Worm (Caenorhabditis elegans) whole organism, L4 larva: ENCODE results near the gene Y71H2AM.20.

Experiments
- F26F4.8 ChIP-seq: fragments of 200-800 bp; sonication (Bioruptor generic); conservative IDR thresholded peaks from 2 replicates; pipeline ENCODE4 v1.3.6; 2022; ENCODE audit warnings: missing genetic modification characterization, missing compliant biosample characterization
- R02D3.7 ChIP-seq: fragments of 150-350 bp; sonication (generic microtip); optimal IDR thresholded peaks from 3 replicates; lab custom pipeline; 2014; ENCODE audit warnings: missing biosample characterization, missing genetic modification characterization
- Y5F2A.4 ChIP-seq: fragments of 200-800 bp; sonication (Bioruptor generic); optimal IDR thresholded peaks from 2 replicates; lab custom pipeline; 2018; ENCODE audit warnings: mild to moderate bottlenecking, missing genetic modification characterization, missing compliant biosample characterization
- aly-2 ChIP-seq: sonication (generic microtip); optimal IDR thresholded peaks from 2 replicates; lab custom pipeline; 2018; ENCODE audit warnings: missing biosample characterization, missing genetic modification characterization
- attf-4 ChIP-seq: sonication (generic microtip); optimal IDR thresholded peaks from 3 replicates; lab custom pipeline; 2017; ENCODE audit warnings: missing biosample characterization, missing genetic modification characterization
- ceh-82 ChIP-seq: sonication (generic microtip); optimal IDR thresholded peaks from 2 replicates; lab custom pipeline; 2017; ENCODE audit warnings: missing biosample characterization, missing genetic modification characterization
- ctbp-1 ChIP-seq: fragments of 200-800 bp; sonication (Bioruptor generic); IDR thresholded peaks from 2 replicates; pipeline ENCODE4 v1.3.6; 2022; ENCODE audit warnings: missing genetic modification reagents, missing genetic modification characterization, missing compliant biosample characterization
- daf-12 ChIP-seq: fragments of 150-350 bp; optimal IDR thresholded peaks from 2 replicates; lab custom pipeline; 2014; ENCODE audit warnings: missing biosample characterization, missing genetic modification reagents, missing genetic modification characterization
- daf-16 ChIP-seq, 3 experiments: sonication (generic microtip); optimal IDR thresholded peaks; 2 replicates each; lab custom pipeline; 2016 to 2017; ENCODE audit warnings: missing genetic modification characterization in 3 of 3, missing genetic modification reagents in 3 of 3, mild to moderate bottlenecking in 2 of 3, missing compliant biosample characterization in 2 of 3, missing biosample characterization in 1 of 3, moderate library complexity in 1 of 3
- daf-8 ChIP-seq: fragments of 200-800 bp; sonication (Bioruptor generic); IDR thresholded peaks from 2 replicates; pipeline ENCODE4 v1.3.6; 2022; ENCODE audit warnings: missing genetic modification characterization, missing compliant biosample characterization
- dmd-6 ChIP-seq: fragments of 200-800 bp; sonication (Bioruptor generic); IDR thresholded peaks from 2 replicates; pipeline ENCODE4 v1.3.6; 2022; ENCODE audit warnings: missing genetic modification reagents, missing genetic modification characterization, missing compliant biosample characterization
- dmd-8 ChIP-seq: fragments of 200-800 bp; sonication (Bioruptor generic); IDR thresholded peaks from 2 replicates; pipeline ENCODE4 v1.3.6; 2022; ENCODE audit warnings: missing genetic modification characterization, missing compliant biosample characterization
- dmd-9 ChIP-seq: fragments of 200-800 bp; sonication (Bioruptor generic); IDR thresholded peaks from 2 replicates; pipeline ENCODE4 v1.3.6; 2022; ENCODE audit warnings: missing genetic modification reagents, missing genetic modification characterization, missing compliant biosample characterization
- egl-43 ChIP-seq: fragments of 200-800 bp; sonication (Bioruptor generic); IDR thresholded peaks from 2 replicates; pipeline ENCODE4 v1.3.6; 2022; ENCODE audit warnings: missing genetic modification reagents, missing genetic modification characterization, missing compliant biosample characterization
- fos-1 ChIP-seq: fragments of 150-350 bp; optimal IDR thresholded peaks from 2 replicates; lab custom pipeline; 2014; ENCODE audit warnings: missing biosample characterization, missing genetic modification characterization
- gei-8 ChIP-seq: fragments of 200-800 bp; sonication (Bioruptor generic); optimal IDR thresholded peaks from 2 replicates; lab custom pipeline; 2018; ENCODE audit warnings: mild to moderate bottlenecking, missing genetic modification characterization, missing compliant biosample characterization
- hlh-11 ChIP-seq: fragments of 200-800 bp; sonication (Bioruptor generic); optimal IDR thresholded peaks from 2 replicates; lab custom pipeline; 2018; ENCODE audit warnings: mild to moderate bottlenecking, missing genetic modification characterization, missing compliant biosample characterization
- hmg-1.1 ChIP-seq: fragments of 200-800 bp; sonication (Bioruptor generic); IDR thresholded peaks from 2 replicates; pipeline ENCODE4 v1.3.6; 2022; ENCODE audit warnings: missing genetic modification reagents, missing genetic modification characterization, missing compliant biosample characterization
- lin-1 ChIP-seq: fragments of 200-800 bp; sonication (Bioruptor generic); IDR thresholded peaks from 2 replicates; pipeline ENCODE4 v1.3.6; 2022; ENCODE audit warnings: missing genetic modification reagents, missing genetic modification characterization, missing compliant biosample characterization
- lin-15B ChIP-seq: fragments of 150-350 bp; sonication (generic microtip); optimal IDR thresholded peaks from 3 replicates; lab custom pipeline; 2014; ENCODE audit warnings: missing biosample characterization, missing genetic modification characterization
- lin-38 ChIP-seq: fragments of 200-800 bp; sonication (Bioruptor generic); IDR thresholded peaks from 2 replicates; pipeline ENCODE4 v1.3.6; 2022; ENCODE audit warnings: missing genetic modification reagents, missing genetic modification characterization, missing compliant biosample characterization
- madf-5 ChIP-seq, 2 experiments: fragments of 200-800 bp; sonication (Bioruptor generic); IDR thresholded peaks; 2 replicates each; pipeline ENCODE4 v1.3.6; 2022; ENCODE audit warnings: missing compliant biosample characterization in 2 of 2, missing genetic modification characterization in 2 of 2
- mdl-1 ChIP-seq, 2 experiments: fragments of 150-350 bp in 1 of 2; sonication (generic microtip) in 1 of 2; optimal IDR thresholded peaks; 2 replicates each; lab custom pipeline; 2014 to 2017; ENCODE audit warnings: missing biosample characterization in 2 of 2, missing genetic modification characterization in 2 of 2
- mdt-29 ChIP-seq: fragments of 200-800 bp; sonication (Bioruptor generic); IDR thresholded peaks from 2 replicates; pipeline ENCODE4 v1.3.6; 2022; ENCODE audit warnings: missing genetic modification reagents, missing genetic modification characterization, missing compliant biosample characterization
- mxl-3 ChIP-seq: fragments of 200-800 bp; sonication (Bioruptor generic); optimal IDR thresholded peaks from 2 replicates; lab custom pipeline; 2018; ENCODE audit warnings: mild to moderate bottlenecking, missing genetic modification characterization, missing compliant biosample characterization
- nhr-10 ChIP-seq: fragments of 150-350 bp; optimal IDR thresholded peaks from 2 replicates; lab custom pipeline; 2014; ENCODE audit warnings: missing biosample characterization, missing genetic modification characterization
- nhr-111 ChIP-seq: fragments of 200-800 bp; sonication (Bioruptor generic); optimal IDR thresholded peaks from 2 replicates; lab custom pipeline; 2018; ENCODE audit warnings: mild to moderate bottlenecking, missing genetic modification characterization, missing compliant biosample characterization
- nhr-25 ChIP-seq: sonication (generic microtip); optimal IDR thresholded peaks from 2 replicates; lab custom pipeline; 2017; ENCODE audit warnings: missing genetic modification characterization, mild to moderate bottlenecking, missing compliant biosample characterization, antibody characterized with exemption, moderate library complexity, borderline replicate concordance; ENCODE audit not compliant: insufficient read depth
- nhr-28 ChIP-seq: fragments of 150-350 bp; optimal IDR thresholded peaks from 2 replicates; lab custom pipeline; 2014; ENCODE audit warnings: missing biosample characterization, missing genetic modification characterization
- nhr-41 ChIP-seq: fragments of 200-800 bp; sonication (Bioruptor generic); IDR thresholded peaks from 2 replicates; pipeline ENCODE4 v1.3.6; 2022; ENCODE audit warnings: missing genetic modification reagents, missing genetic modification characterization, missing compliant biosample characterization
- nhr-42 ChIP-seq: fragments of 200-800 bp; sonication (Bioruptor generic); IDR thresholded peaks from 2 replicates; pipeline ENCODE4 v1.3.6; 2022; ENCODE audit warnings: missing genetic modification characterization, missing compliant biosample characterization
- nhr-48 ChIP-seq: sonication (generic microtip); optimal IDR thresholded peaks from 2 replicates; lab custom pipeline; 2016; ENCODE audit warnings: mild to moderate bottlenecking, missing genetic modification characterization, missing compliant biosample characterization
- nhr-6 ChIP-seq: fragments of 150-350 bp; optimal IDR thresholded peaks from 2 replicates; lab custom pipeline; 2014; ENCODE audit warnings: missing biosample characterization, missing genetic modification characterization
- nhr-77 ChIP-seq: fragments of 150-350 bp; optimal IDR thresholded peaks from 2 replicates; lab custom pipeline; 2014; ENCODE audit warnings: missing biosample characterization, missing genetic modification characterization
- pha-4 ChIP-seq, 2 experiments: fragments of 150-350 bp in 1 of 2; fragments of 200-800 bp in 1 of 2; sonication (Bioruptor generic) in 1 of 2; IDR thresholded peaks in 1 of 2; optimal IDR thresholded peaks in 1 of 2; 2 replicates each; pipeline versions ENCODE4 v1.3.6 to Lab custom; 2014 to 2022; ENCODE audit warnings: missing genetic modification characterization in 2 of 2, missing genetic modification reagents in 2 of 2, missing biosample characterization in 1 of 2, missing compliant biosample characterization in 1 of 2
- php-3 ChIP-seq: fragments of 200-800 bp; sonication (Bioruptor generic); IDR thresholded peaks from 2 replicates; pipeline ENCODE4 v1.3.6; 2022; ENCODE audit warnings: missing genetic modification reagents, missing genetic modification characterization, missing compliant biosample characterization
- rbr-2 ChIP-seq: sonication (generic microtip); optimal IDR thresholded peaks from 2 replicates; lab custom pipeline; 2016; ENCODE audit warnings: missing genotype, missing genetic modification characterization, missing compliant biosample characterization
- sdz-12 ChIP-seq: fragments of 200-800 bp; sonication (Bioruptor generic); optimal IDR thresholded peaks from 2 replicates; lab custom pipeline; 2018; ENCODE audit warnings: mild to moderate bottlenecking, missing genetic modification characterization, missing compliant biosample characterization
- set-16 ChIP-seq: fragments of 200-800 bp; sonication (Bioruptor generic); IDR thresholded peaks from 2 replicates; pipeline ENCODE4 v1.3.6; 2022; ENCODE audit warnings: missing genetic modification reagents, missing genetic modification characterization, missing compliant biosample characterization
- skn-1 ChIP-seq: fragments of 150-350 bp; optimal IDR thresholded peaks from 2 replicates; lab custom pipeline; 2014; ENCODE audit warnings: missing biosample characterization, missing genetic modification characterization
- snpc-1.2 ChIP-seq: fragments of 200-800 bp; sonication (Bioruptor generic); IDR thresholded peaks from 2 replicates; pipeline ENCODE4 v1.3.6; 2022; ENCODE audit warnings: missing genetic modification reagents, missing genetic modification characterization, missing compliant biosample characterization
- snpc-4 ChIP-seq: fragments of 150-350 bp; optimal IDR thresholded peaks from 2 replicates; lab custom pipeline; 2014; ENCODE audit warnings: missing biosample characterization, missing genetic modification characterization
- spr-1 ChIP-seq: sonication (generic microtip); optimal IDR thresholded peaks from 2 replicates; lab custom pipeline; 2016; ENCODE audit warnings: mild to moderate bottlenecking, missing genetic modification characterization, missing compliant biosample characterization
- spr-3 ChIP-seq: fragments of 200-800 bp; sonication (Bioruptor generic); optimal IDR thresholded peaks from 2 replicates; lab custom pipeline; 2018; ENCODE audit warnings: mild to moderate bottlenecking, missing genetic modification characterization, missing compliant biosample characterization
- tag-97 ChIP-seq: fragments of 200-800 bp; sonication (Bioruptor generic); IDR thresholded peaks from 2 replicates; pipeline ENCODE4 v1.3.6; 2022; ENCODE audit warnings: missing genetic modification characterization, missing compliant biosample characterization
- tra-1 ChIP-seq: fragments of 200-800 bp; sonication (Bioruptor generic); IDR thresholded peaks from 2 replicates; pipeline ENCODE4 v1.3.6; 2022; ENCODE audit warnings: missing genetic modification reagents, missing genetic modification characterization, missing compliant biosample characterization
- unc-62 ChIP-seq, 3 experiments: fragments of 150-350 bp in 1 of 3; sonication (generic microtip); optimal IDR thresholded peaks in 2 of 3; peaks in 1 of 3; 1 replicate in 1 of 3; 2 replicates in 2 of 3; lab custom pipeline; 2014 to 2017; ENCODE audit warnings: missing biosample characterization in 3 of 3, missing genetic modification characterization in 3 of 3, missing genetic modification reagents in 3 of 3, missing genotype in 1 of 3
- zfp-3 ChIP-seq: fragments of 200-800 bp; sonication (Bioruptor generic); conservative IDR thresholded peaks from 2 replicates; pipeline ENCODE4 v1.3.6; 2022; ENCODE audit warnings: missing genetic modification reagents, missing genetic modification characterization, missing compliant biosample characterization
- zip-11 ChIP-seq: fragments of 200-800 bp; sonication (Bioruptor generic); IDR thresholded peaks from 2 replicates; pipeline ENCODE4 v1.3.6; 2022; ENCODE audit warnings: missing genetic modification characterization, missing compliant biosample characterization
- ztf-11 ChIP-seq: fragments of 150-350 bp; optimal IDR thresholded peaks from 2 replicates; lab custom pipeline; 2014; ENCODE audit warnings: missing biosample characterization, missing genetic modification characterization

Gene Y71H2AM.20

DNA sequence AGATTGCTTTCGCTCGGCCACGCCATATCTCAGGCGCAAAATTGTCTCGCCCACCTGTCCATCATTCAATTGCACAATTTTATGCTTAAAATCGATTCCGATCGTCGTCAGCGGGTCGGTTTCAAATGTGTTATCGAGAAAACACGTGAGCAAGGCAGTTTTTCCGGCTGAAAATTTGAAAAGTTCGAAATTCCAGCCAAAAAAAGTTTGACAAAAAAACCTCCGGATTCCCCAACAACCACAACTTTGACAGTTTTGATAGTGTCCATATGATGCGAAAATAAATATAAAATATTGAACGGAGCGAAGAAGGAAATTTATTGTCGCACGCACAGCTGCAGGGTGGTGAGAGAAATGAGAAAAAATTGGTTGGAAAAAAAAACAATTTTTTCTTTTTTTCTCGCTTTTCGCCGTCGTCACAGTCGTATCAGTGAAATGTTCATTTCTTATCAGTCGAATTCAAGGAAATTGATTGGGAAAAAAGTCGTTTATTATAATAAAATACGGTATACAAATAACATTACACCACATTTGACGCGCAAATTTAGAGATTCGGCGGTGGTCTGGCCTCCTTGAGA lies 52.1 kb downstream of the Y71H2AM.20 start, which contains the start of gene Y71H2AM.12:
TSS of gene Y71H2AM.12 (minus strand) at position 486 of the 578 bp plus-strand sequence.
- TF ChIP-seq mdl-1 (tag; optimal IDR thresholded peaks at IDR 0.05; lab: Kevin White, UChicago) (no peak), dmd-6 (GFP tag; lab: Robert Waterston, UW) (peak; percentile 62), egl-43 (GFP tag; lab: Robert Waterston, UW) (no peak), dmd-9 (GFP tag; lab: Robert Waterston, UW) (no peak), attf-4 (no peak), nhr-10 (tag; lab: Kevin White, UChicago) (no peak), sdz-12 (GFP tag; lab: Kevin White, UChicago) (no peak), daf-16 (GFP tag; optimal IDR thresholded peaks at IDR 0.05; lab: Kevin White, UChicago) (no peak), daf-16 (tag; optimal IDR thresholded peaks at IDR 0.05; lab: Kevin White, UChicago) (peak; percentile 25), nhr-6 (no peak), pha-4 (GFP tag; IDR thresholded peaks at IDR 0.05; lab: Robert Waterston, UW) (no peak), pha-4 (tag; optimal IDR thresholded peaks at IDR 0.05; lab: Kevin White, UChicago) (no peak), snpc-4 (tag; lab: Kevin White, UChicago) (no peak), snpc-1.2 (no peak), ceh-82 (tag; lab: Kevin White, UChicago) (no peak), mxl-3 (GFP tag; lab: Kevin White, UChicago) (no peak), nhr-77 (tag; lab: Kevin White, UChicago) (peak; percentile 44), R02D3.7 (tag; lab: Kevin White, UChicago) (no peak), spr-1 (tag; lab: Kevin White, UChicago) (no peak), nhr-41 (GFP tag; lab: Robert Waterston, UW) (no peak), daf-12 (tag; lab: Kevin White, UChicago) (no peak), hmg-1.1 (no peak), tag-97 (GFP tag; lab: Robert Waterston, UW) (no peak), nhr-48 (tag; lab: Kevin White, UChicago) (peak; percentile 12), nhr-25 (tag; lab: Kevin White, UChicago) (no peak), mdt-29 (GFP tag; lab: Robert Waterston, UW) (no peak), zip-11 (no peak), skn-1 (no peak), madf-5 (GFP tag; IDR thresholded peaks at IDR 0.05; lab: Robert Waterston, UW) (no peak), unc-62 (GFP tag; optimal IDR thresholded peaks at IDR 0.05 in 1 of 2; lab: Kevin White, UChicago) (no peak), unc-62 (tag; optimal IDR thresholded peaks at IDR 0.05; lab: Kevin White, UChicago) (no peak), Y5F2A.4 (GFP tag; lab: Kevin White, UChicago) (no peak), ctbp-1 (no peak), nhr-42 (no peak), lin-38 (GFP tag; lab: Robert Waterston, UW) (no peak), lin-15B (tag; lab: Kevin White, UChicago) (no peak), daf-8 (GFP tag; lab: Robert Waterston, UW) (no peak), aly-2 (tag; lab: Kevin White, UChicago) (no peak), hlh-11 (tag; lab: Kevin White, UChicago) (peak; percentile 61), zfp-3 (GFP tag; lab: Robert Waterston, UW) (no peak), fos-1 (tag; lab: Kevin White, UChicago) (no peak), dmd-8 (GFP tag; lab: Robert Waterston, UW) (no peak), F26F4.8 (GFP tag; lab: Robert Waterston, UW) (no peak), nhr-28 (tag; lab: Kevin White, UChicago) (peak; percentile 30), lin-1 (peak; percentile 6; the same call in 1 of the 2 replicates), nhr-111 (GFP tag; lab: Kevin White, UChicago) (no peak), tra-1 (GFP tag; lab: Robert Waterston, UW) (0 out of 2 replicates have a peak, but pooled peaks have one; percentile 55), ztf-11 (tag; lab: Kevin White, UChicago) (no peak), gei-8 (GFP tag; lab: Kevin White, UChicago) (no peak), php-3 (GFP tag; lab: Robert Waterston, UW) (no peak), set-16 (GFP tag; lab: Robert Waterston, UW) (no peak), rbr-2 (tag; lab: Kevin White, UChicago) (no peak), spr-3 (no peak)
